Worm (Caenorhabditis elegans) whole organism, L1 larva: ENCODE data around the gene sdz-27.

Source experiments
- ama-1 ChIP-seq: fragments of 150-350 bp; optimal IDR thresholded peaks from 2 replicates; lab custom pipeline; 2014
- ceh-63 ChIP-seq: fragments of 200-800 bp; sonication (Bioruptor generic); optimal IDR thresholded peaks from 2 replicates; lab custom pipeline; 2018; ENCODE audit warnings: mild to moderate bottlenecking, missing genetic modification characterization, missing compliant biosample characterization
- egl-27 ChIP-seq, 2 experiments: fragments of 150-350 bp in 1 of 2; sonication (generic microtip); optimal IDR thresholded peaks; 3 replicates each; lab custom pipeline; 2017 to 2018; ENCODE audit warnings: missing biosample characterization in 2 of 2, missing genetic modification characterization in 2 of 2, missing genetic modification reagents in 2 of 2
- fos-1 ChIP-seq: fragments of 150-350 bp; optimal IDR thresholded peaks from 2 replicates; lab custom pipeline; 2014; ENCODE audit warnings: missing biosample characterization, missing genetic modification characterization
- lin-13 ChIP-seq: fragments of 150-350 bp; optimal IDR thresholded peaks from 2 replicates; lab custom pipeline; 2014; ENCODE audit warnings: missing biosample characterization, missing genetic modification reagents, missing genetic modification characterization
- lin-35 ChIP-seq, 2 experiments: fragments of 150-350 bp; optimal IDR thresholded peaks; 2 replicates each; lab custom pipeline; 2014; ENCODE audit warnings: missing biosample characterization in 2 of 2, missing genetic modification characterization in 2 of 2, missing genetic modification reagents in 2 of 2
- mab-9 ChIP-seq: fragments of 200-800 bp; sonication (Bioruptor generic); IDR thresholded peaks from 2 replicates; pipeline ENCODE4 v1.3.6; 2022; ENCODE audit warnings: missing genetic modification reagents, missing genetic modification characterization, missing compliant biosample characterization
- mdl-1 ChIP-seq, 2 experiments: fragments of 150-350 bp; optimal IDR thresholded peaks; 2 replicates each; lab custom pipeline; 2014 to 2017; ENCODE audit warnings: missing biosample characterization in 2 of 2, missing genetic modification characterization in 2 of 2, inconsistent platforms in 1 of 2
- mef-2 ChIP-seq: fragments of 150-350 bp; optimal IDR thresholded peaks from 2 replicates; lab custom pipeline; 2014; ENCODE audit warnings: missing biosample characterization, missing genetic modification characterization
- skn-1 ChIP-seq: fragments of 150-350 bp; optimal IDR thresholded peaks from 2 replicates; lab custom pipeline; 2014; ENCODE audit warnings: missing biosample characterization, missing genetic modification characterization
- sptf-1 ChIP-seq: fragments of 150-350 bp; optimal IDR thresholded peaks from 2 replicates; lab custom pipeline; 2014; ENCODE audit warnings: missing biosample characterization, missing genetic modification characterization

ce11 chrIV:11212978-11213377 is 26.1 kb downstream of the sdz-27 start:
- no peak for TF ChIP-seq mdl-1 (tag; optimal IDR thresholded peaks at IDR 0.05; lab: Kevin White, UChicago)
- no peak for TF ChIP-seq ama-1 (lab: Kevin White, UChicago)
- no peak for TF ChIP-seq mef-2 (tag; lab: Kevin White, UChicago)
- TF ChIP-seq ceh-63 (GFP tag; lab: Kevin White, UChicago), result no peak
- TF ChIP-seq egl-27 (tag; optimal IDR thresholded peaks at IDR 0.05; lab: Kevin White, UChicago), result no peak
- no peak for TF ChIP-seq mab-9 (GFP tag; lab: Robert Waterston, UW)
- TF ChIP-seq sptf-1 (tag; lab: Kevin White, UChicago), result no peak
- TF ChIP-seq fos-1 (tag; lab: Kevin White, UChicago), result no peak
- TF ChIP-seq lin-35 (GFP tag; optimal IDR thresholded peaks at IDR 0.05; lab: Kevin White, UChicago), result no peak
- no peak for TF ChIP-seq skn-1 (tag; lab: Kevin White, UChicago)
- no peak for TF ChIP-seq lin-13 (GFP tag; lab: Kevin White, UChicago)
